Fruit fly (Drosophila melanogaster): ENCODE measurements around the gene CG3437.

CG3437 gene

DNA sequence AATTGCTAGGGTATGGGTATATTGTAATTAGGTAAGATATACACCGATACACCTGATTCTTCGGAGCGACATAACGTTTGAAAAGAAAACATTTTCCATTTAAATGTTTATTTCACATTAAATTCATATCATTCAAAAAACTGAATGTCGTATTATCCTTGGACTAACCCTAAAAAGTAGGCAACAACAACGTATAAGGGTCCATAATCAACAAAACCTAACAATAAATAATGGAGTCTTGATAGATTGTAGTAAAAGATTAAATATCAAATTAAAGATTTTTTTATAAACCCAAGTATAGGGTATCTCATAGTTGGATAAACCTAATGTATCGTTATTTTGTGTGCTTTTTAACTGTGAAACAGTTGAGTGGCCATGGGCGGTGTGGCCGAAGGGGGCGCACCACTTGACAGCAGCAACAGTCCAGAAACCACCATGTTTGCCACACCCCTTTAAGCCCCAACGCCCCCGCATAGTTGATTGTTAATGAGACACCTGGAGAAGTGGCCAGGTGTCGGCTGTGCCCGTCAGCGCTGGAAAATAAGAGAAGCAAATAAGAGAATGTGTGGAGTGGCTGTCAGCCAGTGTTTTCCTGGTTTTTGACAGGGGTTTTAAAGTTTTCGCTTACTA is 10.9 kb upstream of the CG3437 start (continued):
- TF ChIP-seq D19A (tag; optimal IDR thresholded peaks at IDR 0.05) = peak; percentile 74
- TF ChIP-seq GATAe (GFP tag; conservative IDR thresholded peaks at IDR 0.05) = no peak
- no peak for TF ChIP-seq CG17829 (tag; optimal IDR thresholded peaks at IDR 0.05)
- peak in 1 of 2 experiments; percentile 24 for TF ChIP-seq Hr51 (GFP tag; optimal IDR thresholded peaks at IDR 0.05)
- TF ChIP-seq run (tag; optimal IDR thresholded peaks at IDR 0.05) = no peak
- TF ChIP-seq CG13775 (GFP tag; optimal IDR thresholded peaks at IDR 0.05) = peak; percentile 26
- TF ChIP-seq gem (tag; optimal IDR thresholded peaks at IDR 0.05) = peak; percentile 58
- no peak for TF ChIP-seq CG11456 (GFP tag; IDR thresholded peaks at IDR 0.05)
- TF ChIP-seq CG9817 (tag; optimal IDR thresholded peaks at IDR 0.05) = no peak
- TF ChIP-seq CG3281 (GFP tag; optimal IDR thresholded peaks at IDR 0.05) = peak; percentile 51
- TF ChIP-seq jigr1 (GFP tag; IDR thresholded peaks at IDR 0.05) = no peak
- TF ChIP-seq CG18476 (GFP tag; optimal IDR thresholded peaks at IDR 0.05) = no peak
- no peak for TF ChIP-seq CG10147 (GFP tag; optimal IDR thresholded peaks at IDR 0.05)
- peak; percentile 23 for TF ChIP-seq CG10267 (tag; optimal IDR thresholded peaks at IDR 0.05)
- TF ChIP-seq NFAT (GFP tag; IDR thresholded peaks at IDR 0.05) = no peak
- TF ChIP-seq maf-S (GFP tag; optimal IDR thresholded peaks at IDR 0.05) = no peak
- TF ChIP-seq hkb (optimal IDR thresholded peaks at IDR 0.05) = no peak
- TF ChIP-seq hkb (GFP tag; IDR thresholded peaks at IDR 0.05) = no peak; the same call in 1 of the 2 replicates
- no peak for TF ChIP-seq CG8290 (GFP tag; optimal IDR thresholded peaks at IDR 0.05)
- TF ChIP-seq CG8290 (tag; optimal IDR thresholded peaks at IDR 0.05) = peak in 1 of 2 experiments; percentile 1
- TF ChIP-seq Rfx (GFP tag; IDR thresholded peaks at IDR 0.05) = no peak
- peak; percentile 17 for TF ChIP-seq CG10209 (GFP tag; optimal IDR thresholded peaks at IDR 0.05)
- TF ChIP-seq B-H1 (GFP tag; IDR thresholded peaks at IDR 0.05) = no peak
- peak; percentile 11 for TF ChIP-seq Jarid2 (GFP tag; optimal IDR thresholded peaks at IDR 0.05)
- TF ChIP-seq CG12104 (GFP tag; optimal IDR thresholded peaks at IDR 0.05) = peak; percentile 41
- peak; percentile 59 for TF ChIP-seq phol (tag; optimal IDR thresholded peaks at IDR 0.05)
- TF ChIP-seq CG5953 (GFP tag; IDR thresholded peaks at IDR 0.05) = no peak
- no peak for TF ChIP-seq C15 (GFP tag; IDR thresholded peaks at IDR 0.05)
- no peak for TF ChIP-seq Opbp (GFP tag; IDR thresholded peaks at IDR 0.05; ENCODE audit: partially characterized antibody)
- no peak for TF ChIP-seq croc (GFP tag; conservative IDR thresholded peaks at IDR 0.05)
- peak; percentile 33 for TF ChIP-seq fd96Cb (tag; optimal IDR thresholded peaks at IDR 0.05)
- TF ChIP-seq CG30403 (GFP tag; optimal IDR thresholded peaks at IDR 0.05) = peak; percentile 36
- peak; percentile 21 for TF ChIP-seq bcd (GFP tag; optimal IDR thresholded peaks at IDR 0.05)
- TF ChIP-seq CG7786 (GFP tag; optimal IDR thresholded peaks at IDR 0.05) = peak; percentile 13
- TF ChIP-seq nerfin-1 (tag; optimal IDR thresholded peaks at IDR 0.05) = no peak
- no peak for TF ChIP-seq wdn (GFP tag; IDR thresholded peaks at IDR 0.05)
- TF ChIP-seq inv (GFP tag; IDR thresholded peaks at IDR 0.05; ENCODE audit: partially characterized antibody) = no peak
- TF ChIP-seq grau (tag; optimal IDR thresholded peaks at IDR 0.05) = peak; percentile 34
- TF ChIP-seq schlank (tag; optimal IDR thresholded peaks at IDR 0.05) = no peak
- TF ChIP-seq CG2678 (tag; optimal IDR thresholded peaks at IDR 0.05) = peak; percentile 73
- peak; percentile 14 for TF ChIP-seq Max (GFP tag; optimal IDR thresholded peaks at IDR 0.05)
- no peak for TF ChIP-seq Doc2 (GFP tag; IDR thresholded peaks at IDR 0.05)
- TF ChIP-seq CG1792 (GFP tag; optimal IDR thresholded peaks at IDR 0.05) = no peak
- TF ChIP-seq Abd-B (GFP tag; optimal IDR thresholded peaks at IDR 0.05) = no peak
- TF ChIP-seq CG7357 (GFP tag; IDR thresholded peaks at IDR 0.05) = no peak
- TF ChIP-seq Neu2 (GFP tag; optimal IDR thresholded peaks at IDR 0.05; ENCODE audit: borderline replicate concordance) = no peak
- TF ChIP-seq dmrt11E (tag; optimal IDR thresholded peaks at IDR 0.05) = no peak
- TF ChIP-seq Rx (GFP tag; IDR thresholded peaks at IDR 0.05) = no peak
- no peak for TF ChIP-seq CG33557 (GFP tag; optimal IDR thresholded peaks at IDR 0.05)
- no peak for TF ChIP-seq HmgZ (tag; optimal IDR thresholded peaks at IDR 0.05)
